Worm (Caenorhabditis elegans) whole organism, L1 larva: ENCODE measurements around the gene nhr-138.

Experiments used
- C16A3.4 ChIP-seq: fragments of 150-350 bp; optimal IDR thresholded peaks from 2 replicates; lab custom pipeline; 2014; ENCODE audit warnings: missing biosample characterization, missing genetic modification characterization
- F16B12.6 ChIP-seq: fragments of 150-350 bp; optimal IDR thresholded peaks from 2 replicates; lab custom pipeline; 2014; ENCODE audit warnings: missing biosample characterization, missing genetic modification characterization
- Y116A8C.19 ChIP-seq: sonication (generic microtip); optimal IDR thresholded peaks from 2 replicates; lab custom pipeline; 2016; ENCODE audit warnings: missing compliant biosample characterization, missing genetic modification characterization, borderline replicate concordance
- blmp-1 ChIP-seq: fragments of 150-350 bp; optimal IDR thresholded peaks from 2 replicates; lab custom pipeline; 2014; ENCODE audit warnings: missing biosample characterization, missing genetic modification characterization
- ceh-63 ChIP-seq: fragments of 200-800 bp; sonication (Bioruptor generic); optimal IDR thresholded peaks from 2 replicates; lab custom pipeline; 2018; ENCODE audit warnings: mild to moderate bottlenecking, missing genetic modification characterization, missing compliant biosample characterization
- ceh-8 ChIP-seq: fragments of 200-800 bp; sonication (Bioruptor generic); optimal IDR thresholded peaks from 2 replicates; lab custom pipeline; 2018; ENCODE audit warnings: mild to moderate bottlenecking, missing genetic modification characterization, moderate library complexity, missing compliant biosample characterization
- ceh-90 ChIP-seq: sonication (generic microtip); optimal IDR thresholded peaks from 2 replicates; lab custom pipeline; 2016; ENCODE audit warnings: missing genetic modification characterization, missing compliant biosample characterization
- ces-1 ChIP-seq: fragments of 150-350 bp; optimal IDR thresholded peaks from 2 replicates; lab custom pipeline; 2014; ENCODE audit warnings: missing biosample characterization, missing genetic modification reagents, missing genetic modification characterization
- dpl-1 ChIP-seq, 3 experiments: fragments of 150-350 bp in 2 of 3; sonication (generic microtip) in 1 of 3; optimal IDR thresholded peaks; 2 replicates each; lab custom pipeline; 2014 to 2017; ENCODE audit warnings: missing biosample characterization in 3 of 3, missing genetic modification characterization in 3 of 3, missing genetic modification reagents in 3 of 3
- dsc-1 ChIP-seq: sonication (generic microtip); optimal IDR thresholded peaks from 2 replicates; lab custom pipeline; 2016; ENCODE audit warnings: mild to moderate bottlenecking, missing genetic modification characterization, missing compliant biosample characterization
- efl-1 ChIP-seq, 4 experiments: fragments of 150-350 bp; optimal IDR thresholded peaks in 3 of 4; peaks in 1 of 4; 1 replicate in 1 of 4; 2 replicates in 3 of 4; lab custom pipeline; 2014; ENCODE audit warnings: missing biosample characterization in 2 of 4, missing genetic modification characterization in 2 of 4, missing genetic modification reagents in 2 of 4
- egl-13 ChIP-seq: sonication (generic microtip); optimal IDR thresholded peaks from 2 replicates; lab custom pipeline; 2016; ENCODE audit warnings: missing genotype, missing genetic modification reagents, missing genetic modification characterization, missing compliant biosample characterization
- elt-3 ChIP-seq, 6 experiments: fragments of 150-350 bp in 1 of 6; sonication (generic microtip); optimal IDR thresholded peaks; 2 replicates each; lab custom pipeline; 2017 to 2018; ENCODE audit warnings: missing biosample characterization in 6 of 6, missing genetic modification characterization in 6 of 6, inconsistent platforms in 1 of 6
- ets-5 ChIP-seq: fragments of 200-800 bp; sonication (Bioruptor generic); IDR thresholded peaks from 2 replicates; pipeline ENCODE4 v1.3.6; 2022; ENCODE audit warnings: missing genetic modification characterization, missing compliant biosample characterization
- fkh-8 ChIP-seq: sonication (generic microtip); optimal IDR thresholded peaks from 2 replicates; lab custom pipeline; 2016; ENCODE audit warnings: mild to moderate bottlenecking, missing genetic modification characterization, missing compliant biosample characterization
- fos-1 ChIP-seq: fragments of 150-350 bp; optimal IDR thresholded peaks from 2 replicates; lab custom pipeline; 2014; ENCODE audit warnings: missing biosample characterization, missing genetic modification characterization
- grh-1 ChIP-seq: fragments of 200-800 bp; sonication (Bioruptor generic); IDR thresholded peaks from 2 replicates; pipeline ENCODE4 v1.3.6; 2022; ENCODE audit warnings: missing genetic modification reagents, missing genetic modification characterization, missing compliant biosample characterization
- hlh-17 ChIP-seq: fragments of 200-800 bp; sonication (Bioruptor generic); optimal IDR thresholded peaks from 2 replicates; lab custom pipeline; 2018; ENCODE audit warnings: missing genetic modification characterization, mild to moderate bottlenecking, missing compliant biosample characterization, moderate library complexity, borderline replicate concordance
- hlh-4 ChIP-seq: sonication (generic microtip); optimal IDR thresholded peaks from 2 replicates; lab custom pipeline; 2016; ENCODE audit warnings: mild to moderate bottlenecking, missing genetic modification characterization, missing compliant biosample characterization
- jun-1 ChIP-seq: fragments of 150-350 bp; optimal IDR thresholded peaks from 2 replicates; lab custom pipeline; 2014; ENCODE audit warnings: missing biosample characterization, missing genetic modification reagents, missing genetic modification characterization
- lin-13 ChIP-seq: fragments of 150-350 bp; optimal IDR thresholded peaks from 2 replicates; lab custom pipeline; 2014; ENCODE audit warnings: missing biosample characterization, missing genetic modification reagents, missing genetic modification characterization
- lin-14 ChIP-seq: fragments of 200-800 bp; sonication (Bioruptor generic); optimal IDR thresholded peaks from 2 replicates; lab custom pipeline; 2018; ENCODE audit warnings: mild to moderate bottlenecking, missing genetic modification characterization, moderate library complexity, missing compliant biosample characterization
- lin-15B ChIP-seq: fragments of 150-350 bp; sonication (generic microtip); optimal IDR thresholded peaks from 3 replicates; lab custom pipeline; 2014; ENCODE audit warnings: missing biosample characterization, missing genetic modification characterization
- lin-35 ChIP-seq, 2 experiments: fragments of 150-350 bp; optimal IDR thresholded peaks; 2 replicates each; lab custom pipeline; 2014; ENCODE audit warnings: missing biosample characterization in 2 of 2, missing genetic modification characterization in 2 of 2, missing genetic modification reagents in 2 of 2
- lin-39 ChIP-seq: fragments of 150-350 bp; optimal IDR thresholded peaks from 2 replicates; lab custom pipeline; 2014; ENCODE audit warnings: missing biosample characterization, missing genetic modification reagents, missing genetic modification characterization
- lsy-2 ChIP-seq, 2 experiments: fragments of 150-350 bp; optimal IDR thresholded peaks; 2 replicates each; lab custom pipeline; 2014; ENCODE audit warnings: missing biosample characterization in 2 of 2, missing genetic modification characterization in 2 of 2
- mab-9 ChIP-seq: fragments of 200-800 bp; sonication (Bioruptor generic); IDR thresholded peaks from 2 replicates; pipeline ENCODE4 v1.3.6; 2022; ENCODE audit warnings: missing genetic modification reagents, missing genetic modification characterization, missing compliant biosample characterization
- mef-2 ChIP-seq: fragments of 150-350 bp; optimal IDR thresholded peaks from 2 replicates; lab custom pipeline; 2014; ENCODE audit warnings: missing biosample characterization, missing genetic modification characterization
- mep-1 ChIP-seq: fragments of 150-350 bp; optimal IDR thresholded peaks from 2 replicates; lab custom pipeline; 2014; ENCODE audit warnings: missing biosample characterization, missing genetic modification characterization
- nhr-11 ChIP-seq: fragments of 150-350 bp; optimal IDR thresholded peaks from 2 replicates; lab custom pipeline; 2014; ENCODE audit warnings: missing biosample characterization, missing genetic modification characterization
- nhr-12 ChIP-seq: sonication (generic microtip); optimal IDR thresholded peaks from 2 replicates; lab custom pipeline; 2017; ENCODE audit warnings: missing biosample characterization, missing genetic modification characterization
- nhr-20 ChIP-seq: sonication (generic microtip); optimal IDR thresholded peaks from 2 replicates; lab custom pipeline; 2016; ENCODE audit warnings: mild to moderate bottlenecking, missing genetic modification characterization, missing compliant biosample characterization
- nhr-237 ChIP-seq: fragments of 150-350 bp; optimal IDR thresholded peaks from 2 replicates; lab custom pipeline; 2014; ENCODE audit warnings: missing biosample characterization, missing genetic modification characterization
- nhr-71 ChIP-seq: sonication (generic microtip); optimal IDR thresholded peaks from 2 replicates; lab custom pipeline; 2016; ENCODE audit warnings: mild to moderate bottlenecking, missing genetic modification characterization, moderate library complexity, missing compliant biosample characterization
- nhr-85 ChIP-seq: sonication (generic microtip); peaks from one replicate; lab custom pipeline; 2016; ENCODE audit warnings: missing genetic modification characterization, inconsistent platforms, missing compliant biosample characterization
- nhr-90 ChIP-seq: sonication (generic microtip); optimal IDR thresholded peaks from 2 replicates; lab custom pipeline; 2016; ENCODE audit warnings: mild to moderate bottlenecking, missing genetic modification characterization, missing compliant biosample characterization; ENCODE audit not compliant: poor library complexity
- pag-3 ChIP-seq: sonication (generic microtip); optimal IDR thresholded peaks from 2 replicates; lab custom pipeline; 2017; ENCODE audit warnings: missing genetic modification characterization, mild to moderate bottlenecking, missing compliant biosample characterization, antibody characterized with exemption, borderline replicate concordance; ENCODE audit not compliant: insufficient read depth
- skn-1 ChIP-seq: fragments of 150-350 bp; optimal IDR thresholded peaks from 2 replicates; lab custom pipeline; 2014; ENCODE audit warnings: missing biosample characterization, missing genetic modification characterization
- snpc-4 ChIP-seq: fragments of 150-350 bp; optimal IDR thresholded peaks from 2 replicates; lab custom pipeline; 2014; ENCODE audit warnings: missing biosample characterization, missing genetic modification characterization
- snu-23 ChIP-seq: sonication (generic microtip); optimal IDR thresholded peaks from 2 replicates; lab custom pipeline; 2016; ENCODE audit warnings: missing genetic modification characterization, missing compliant biosample characterization
- sox-4 ChIP-seq: sonication (generic microtip); optimal IDR thresholded peaks from 2 replicates; lab custom pipeline; 2016; ENCODE audit warnings: missing genetic modification characterization, missing compliant biosample characterization
- sptf-1 ChIP-seq: fragments of 150-350 bp; optimal IDR thresholded peaks from 2 replicates; lab custom pipeline; 2014; ENCODE audit warnings: missing biosample characterization, missing genetic modification characterization
- sup-37 ChIP-seq: fragments of 200-800 bp; sonication (Bioruptor generic); optimal IDR thresholded peaks from 2 replicates; lab custom pipeline; 2018; ENCODE audit warnings: mild to moderate bottlenecking, missing genetic modification characterization, missing compliant biosample characterization
- swsn-7 ChIP-seq: sonication (generic microtip); optimal IDR thresholded peaks from 2 replicates; lab custom pipeline; 2016; ENCODE audit warnings: missing genetic modification characterization, missing compliant biosample characterization
- tlp-1 ChIP-seq: fragments of 150-350 bp; optimal IDR thresholded peaks from 2 replicates; lab custom pipeline; 2014; ENCODE audit warnings: missing biosample characterization, missing genetic modification characterization
- unc-62 ChIP-seq: fragments of 150-350 bp; optimal IDR thresholded peaks from 2 replicates; lab custom pipeline; 2014; ENCODE audit warnings: missing biosample characterization, missing genetic modification reagents, missing genetic modification characterization
- unc-98 ChIP-seq: fragments of 200-800 bp; sonication (Bioruptor generic); IDR thresholded peaks from 2 replicates; pipeline ENCODE4 v1.3.6; 2022; ENCODE audit warnings: missing genetic modification characterization, missing compliant biosample characterization
- vab-15 ChIP-seq: sonication (generic microtip); optimal IDR thresholded peaks from 2 replicates; lab custom pipeline; 2017; ENCODE audit warnings: missing genotype, mild to moderate bottlenecking, missing genetic modification characterization, missing compliant biosample characterization
- xbp-1 ChIP-seq: sonication (generic microtip); optimal IDR thresholded peaks from 2 replicates; lab custom pipeline; 2016; ENCODE audit warnings: missing genetic modification characterization, missing compliant biosample characterization
- zag-1 ChIP-seq: fragments of 150-350 bp; optimal IDR thresholded peaks from 2 replicates; lab custom pipeline; 2014; ENCODE audit warnings: missing biosample characterization, missing genetic modification characterization
- zip-4 ChIP-seq: fragments of 200-800 bp; sonication (Bioruptor generic); optimal IDR thresholded peaks from 2 replicates; lab custom pipeline; 2018; ENCODE audit warnings: mild to moderate bottlenecking, missing genetic modification characterization, moderate library complexity, missing compliant biosample characterization
- ztf-11 ChIP-seq, 2 experiments: sonication (generic microtip); optimal IDR thresholded peaks; 2 replicates each; lab custom pipeline; 2016 to 2017; ENCODE audit warnings: missing genetic modification characterization in 2 of 2, missing biosample characterization in 1 of 2, missing compliant biosample characterization in 1 of 2
- ztf-4 ChIP-seq: fragments of 150-350 bp; optimal IDR thresholded peaks from 2 replicates; lab custom pipeline; 2014; ENCODE audit warnings: missing biosample characterization, missing genetic modification characterization

The nhr-138 gene

ce11 chrIV:9777535-9777934 lies 52.5 kb downstream of the nhr-138 start, which contains the start of gene sna-2 (continued):
- TF ChIP-seq nhr-90 (tag; lab: Kevin White, UChicago) (peak; percentile 33), lsy-2 (tag; optimal IDR thresholded peaks at IDR 0.05; lab: Kevin White, UChicago) (peak; percentile 29 to 80), lin-35 (GFP tag; optimal IDR thresholded peaks at IDR 0.05; lab: Kevin White, UChicago) (peak; percentile 93 to 96), tlp-1 (tag; lab: Kevin White, UChicago) (no peak), nhr-20 (tag; lab: Kevin White, UChicago) (peak; percentile 47), ets-5 (no peak), mep-1 (tag; lab: Kevin White, UChicago) (peak; percentile 55), hlh-4 (tag; lab: Kevin White, UChicago) (no peak), F16B12.6 (no peak), lin-14 (peak; percentile 56), skn-1 (peak; percentile 72), sox-4 (tag; lab: Kevin White, UChicago) (no peak), ceh-90 (tag; lab: Kevin White, UChicago) (peak; percentile 80), pag-3 (no peak), ztf-11 (tag; optimal IDR thresholded peaks at IDR 0.05; lab: Kevin White, UChicago) (peak in 1 of 2 experiments; percentile 43), jun-1 (no peak), nhr-237 (no peak), blmp-1 (tag; lab: Kevin White, UChicago) (peak; percentile 67), swsn-7 (tag; lab: Kevin White, UChicago) (peak; percentile 35), C16A3.4 (tag; lab: Kevin White, UChicago) (peak; percentile 65), fkh-8 (tag; lab: Kevin White, UChicago) (no peak), sptf-1 (no peak), efl-1 (optimal IDR thresholded peaks at IDR 0.05; lab: Kevin White, UChicago) (peak; percentile 93 to 94), efl-1 (GFP tag; optimal IDR thresholded peaks at IDR 0.05 in 1 of 2; lab: Kevin White, UChicago) (peak; percentile 92 to 99), dpl-1 (GFP tag; optimal IDR thresholded peaks at IDR 0.05; lab: Kevin White, UChicago) (peak; percentile 87 to 95 (median 91)), unc-98 (GFP tag; lab: Robert Waterston, UW) (no peak), mef-2 (no peak), snpc-4 (tag; lab: Kevin White, UChicago) (peak; percentile 34), nhr-11 (no peak), hlh-17 (GFP tag; lab: Kevin White, UChicago) (no peak), lin-13 (GFP tag; lab: Kevin White, UChicago) (no peak), lin-15B (tag; lab: Kevin White, UChicago) (peak; percentile 51), ceh-8 (no peak), ztf-4 (tag; lab: Kevin White, UChicago) (no peak), sup-37 (no peak), dsc-1 (tag; lab: Kevin White, UChicago) (peak; percentile 30), mab-9 (GFP tag; lab: Robert Waterston, UW) (no peak), elt-3 (tag; optimal IDR thresholded peaks at IDR 0.05; lab: Kevin White, UChicago) (peak in 2 of 6 experiments; percentile 32 to 33), fos-1 (peak; percentile 30), Y116A8C.19 (tag; lab: Kevin White, UChicago) (no peak), snu-23 (GFP tag; lab: Kevin White, UChicago) (peak; percentile 37), nhr-71 (peak; percentile 65), xbp-1 (peak; percentile 49), nhr-85 (tag; lab: Kevin White, UChicago) (peak; percentile 79), ces-1 (no peak), lin-39 (tag; lab: Kevin White, UChicago) (no peak), unc-62 (GFP tag; lab: Kevin White, UChicago) (no peak), zip-4 (GFP tag; lab: Kevin White, UChicago) (no peak), ceh-63 (GFP tag; lab: Kevin White, UChicago) (no peak), vab-15 (tag; lab: Kevin White, UChicago) (no peak), zag-1 (tag; lab: Kevin White, UChicago) (no peak), nhr-12 (tag; lab: Kevin White, UChicago) (no peak), grh-1 (GFP tag; lab: Robert Waterston, UW) (no peak), egl-13 (tag; lab: Kevin White, UChicago) (no peak)
